Worm (Caenorhabditis elegans) whole organism, L3 larva: ENCODE results near the gene gst-9.

ENCODE experiments used
- aly-2 ChIP-seq: fragments of 150-350 bp; optimal IDR thresholded peaks from 2 replicates; lab custom pipeline; 2014; ENCODE audit warnings: missing biosample characterization, missing genetic modification characterization
- egl-27 ChIP-seq: sonication (generic microtip); optimal IDR thresholded peaks from 4 replicates; lab custom pipeline; 2017; ENCODE audit warnings: missing biosample characterization, missing genetic modification reagents, missing genetic modification characterization
- elt-2 ChIP-seq: sonication (generic microtip); optimal IDR thresholded peaks from 2 replicates; lab custom pipeline; 2016; ENCODE audit warnings: missing genetic modification reagents, mild to moderate bottlenecking, missing genetic modification characterization, missing compliant biosample characterization
- nhr-237 ChIP-seq: fragments of 150-350 bp; optimal IDR thresholded peaks from 2 replicates; lab custom pipeline; 2014; ENCODE audit warnings: missing biosample characterization, missing genetic modification characterization
- nhr-43 ChIP-seq: sonication (generic microtip); optimal IDR thresholded peaks from 2 replicates; lab custom pipeline; 2016; ENCODE audit warnings: mild to moderate bottlenecking, missing genetic modification characterization, missing compliant biosample characterization; ENCODE audit not compliant: poor library complexity, severe bottlenecking
- pha-4 ChIP-seq: fragments of 150-350 bp; optimal IDR thresholded peaks from 2 replicates; lab custom pipeline; 2014; ENCODE audit warnings: missing biosample characterization, missing genetic modification reagents, missing genetic modification characterization
- snpc-4 ChIP-seq: fragments of 150-350 bp; optimal IDR thresholded peaks from 2 replicates; lab custom pipeline; 2014; ENCODE audit warnings: missing biosample characterization, missing genetic modification characterization
- unc-39 ChIP-seq: sonication (generic microtip); optimal IDR thresholded peaks from 4 replicates; lab custom pipeline; 2017; ENCODE audit warnings: missing biosample characterization, missing genetic modification characterization
- unc-62 ChIP-seq: fragments of 150-350 bp; sonication (generic microtip); optimal IDR thresholded peaks from 4 replicates; lab custom pipeline; 2014; ENCODE audit warnings: missing biosample characterization, missing genetic modification reagents, missing genetic modification characterization
- ztf-11 ChIP-seq: fragments of 150-350 bp; optimal IDR thresholded peaks from 2 replicates; lab custom pipeline; 2014; ENCODE audit warnings: missing biosample characterization, missing genetic modification characterization
- ztf-4 ChIP-seq: fragments of 150-350 bp; optimal IDR thresholded peaks from 2 replicates; lab custom pipeline; 2014; ENCODE audit warnings: missing biosample characterization, missing genetic modification characterization

DNA sequence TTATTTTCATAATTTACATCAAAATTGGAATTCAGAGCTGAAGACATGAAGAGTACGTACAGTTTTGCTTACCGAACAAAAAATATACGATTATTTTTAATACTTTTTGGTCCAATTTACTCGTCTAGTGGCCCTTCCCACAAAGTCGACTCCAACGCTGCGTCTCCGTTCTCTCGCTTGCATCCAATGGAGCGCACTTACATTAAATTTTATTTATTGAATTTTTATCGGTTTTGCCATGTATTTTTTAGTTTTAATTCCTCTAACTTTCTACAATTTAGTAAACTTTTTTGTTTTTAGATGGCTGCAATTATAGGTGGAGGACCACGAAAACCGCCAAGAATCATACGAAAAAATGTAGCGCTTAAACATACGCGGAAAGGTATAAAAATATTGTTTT lies 44.1 kb downstream of the gst-9 start, which contains the start of gene ZK546.5:
- TF ChIP-seq aly-2 (tag; lab: Kevin White, UChicago) (no peak), unc-39 (tag; lab: Kevin White, UChicago) (no peak), nhr-237 (tag; lab: Kevin White, UChicago) (no peak), pha-4 (tag; lab: Kevin White, UChicago) (no peak), elt-2 (no peak), egl-27 (tag; lab: Kevin White, UChicago) (no peak), nhr-43 (tag; lab: Kevin White, UChicago) (no peak), ztf-11 (no peak), snpc-4 (tag; lab: Kevin White, UChicago) (no peak), unc-62 (GFP tag; lab: Kevin White, UChicago) (no peak), ztf-4 (tag; lab: Kevin White, UChicago) (no peak)
